Worm (Caenorhabditis elegans) whole organism, L2 larva: ENCODE results near the gene srab-22.

Experiments
- C34F6.9 ChIP-seq: fragments of 150-350 bp; optimal IDR thresholded peaks from 2 replicates; lab custom pipeline; 2014; ENCODE audit warnings: missing biosample characterization, missing genetic modification characterization
- F13H6.1 ChIP-seq: sonication (generic microtip); optimal IDR thresholded peaks from 2 replicates; lab custom pipeline; 2016; ENCODE audit warnings: missing genetic modification characterization, missing compliant biosample characterization
- R02D3.7 ChIP-seq: fragments of 150-350 bp; optimal IDR thresholded peaks from 2 replicates; lab custom pipeline; 2014; ENCODE audit warnings: missing biosample characterization, missing genetic modification characterization
- ZK546.5 ChIP-seq: sonication (generic microtip); optimal IDR thresholded peaks from 2 replicates; lab custom pipeline; 2017; ENCODE audit warnings: missing biosample characterization, missing genetic modification characterization
- ama-1 ChIP-seq: fragments of 150-350 bp; optimal IDR thresholded peaks from 2 replicates; lab custom pipeline; 2018; ENCODE audit warnings: inconsistent platforms
- blmp-1 ChIP-seq: sonication (generic microtip); optimal IDR thresholded peaks from 2 replicates; lab custom pipeline; 2017; ENCODE audit warnings: missing genetic modification characterization, mild to moderate bottlenecking, missing compliant biosample characterization, antibody characterized with exemption, moderate library complexity; ENCODE audit not compliant: insufficient read depth
- ceh-16 ChIP-seq: fragments of 150-350 bp; optimal IDR thresholded peaks from 2 replicates; lab custom pipeline; 2014; ENCODE audit warnings: missing biosample characterization, missing genetic modification characterization
- ceh-82 ChIP-seq: fragments of 150-350 bp; optimal IDR thresholded peaks from 2 replicates; lab custom pipeline; 2014; ENCODE audit warnings: missing biosample characterization, missing genetic modification characterization
- crh-2 ChIP-seq: sonication (generic microtip); optimal IDR thresholded peaks from 2 replicates; lab custom pipeline; 2017; ENCODE audit warnings: missing biosample characterization, missing genetic modification characterization
- egl-27 ChIP-seq: sonication (generic microtip); optimal IDR thresholded peaks from 3 replicates; lab custom pipeline; 2017; ENCODE audit warnings: missing biosample characterization, missing genetic modification reagents, missing genetic modification characterization
- elt-1 ChIP-seq: fragments of 150-350 bp; optimal IDR thresholded peaks from 2 replicates; lab custom pipeline; 2014; ENCODE audit warnings: missing biosample characterization, missing genetic modification characterization
- elt-3 ChIP-seq: sonication (generic microtip); optimal IDR thresholded peaks from 2 replicates; lab custom pipeline; 2017; ENCODE audit warnings: missing biosample characterization, missing genetic modification characterization
- fos-1 ChIP-seq: fragments of 150-350 bp; optimal IDR thresholded peaks from 2 replicates; lab custom pipeline; 2014; ENCODE audit warnings: missing biosample characterization, missing genetic modification characterization
- gmeb-1 ChIP-seq: fragments of 150-350 bp; optimal IDR thresholded peaks from 2 replicates; lab custom pipeline; 2014; ENCODE audit warnings: missing biosample characterization, missing genetic modification characterization
- lin-11 ChIP-seq: fragments of 150-350 bp; sonication (generic microtip); optimal IDR thresholded peaks from 2 replicates; lab custom pipeline; 2014; ENCODE audit warnings: missing biosample characterization, missing genetic modification characterization, inconsistent platforms, mixed read lengths
- lin-13 ChIP-seq: fragments of 150-350 bp; optimal IDR thresholded peaks from 2 replicates; lab custom pipeline; 2014; ENCODE audit warnings: missing biosample characterization, missing genetic modification reagents, missing genetic modification characterization
- lin-39 ChIP-seq: fragments of 150-350 bp; optimal IDR thresholded peaks from 2 replicates; lab custom pipeline; 2014; ENCODE audit warnings: missing biosample characterization, missing genetic modification reagents, missing genetic modification characterization
- lsy-2 ChIP-seq, 2 experiments: fragments of 150-350 bp in 1 of 2; sonication (generic microtip) in 1 of 2; optimal IDR thresholded peaks; 2 replicates each; lab custom pipeline; 2014 to 2017; ENCODE audit warnings: missing biosample characterization in 2 of 2, missing genetic modification characterization in 2 of 2
- mbf-1 ChIP-seq: sonication (generic microtip); optimal IDR thresholded peaks from 2 replicates; lab custom pipeline; 2017; ENCODE audit warnings: missing biosample characterization, missing genetic modification characterization
- mdl-1 ChIP-seq, 2 experiments: fragments of 150-350 bp in 1 of 2; sonication (generic microtip) in 1 of 2; optimal IDR thresholded peaks; 2 replicates each; lab custom pipeline; 2017; ENCODE audit warnings: missing biosample characterization in 2 of 2, missing genetic modification characterization in 2 of 2
- nhr-10 ChIP-seq: sonication (generic microtip); optimal IDR thresholded peaks from 2 replicates; lab custom pipeline; 2017; ENCODE audit warnings: missing biosample characterization, missing genetic modification characterization
- nhr-11 ChIP-seq: fragments of 150-350 bp; optimal IDR thresholded peaks from 2 replicates; lab custom pipeline; 2014; ENCODE audit warnings: missing biosample characterization, missing genetic modification characterization
- nhr-12 ChIP-seq: fragments of 150-350 bp; optimal IDR thresholded peaks from 2 replicates; lab custom pipeline; 2014; ENCODE audit warnings: missing biosample characterization, missing genetic modification characterization
- nhr-21 ChIP-seq: fragments of 150-350 bp; optimal IDR thresholded peaks from 2 replicates; lab custom pipeline; 2014; ENCODE audit warnings: missing biosample characterization, missing genetic modification characterization
- nhr-23 ChIP-seq: fragments of 150-350 bp; optimal IDR thresholded peaks from 2 replicates; lab custom pipeline; 2014; ENCODE audit warnings: missing biosample characterization, missing genetic modification reagents, missing genetic modification characterization
- nhr-237 ChIP-seq: fragments of 150-350 bp; optimal IDR thresholded peaks from 2 replicates; lab custom pipeline; 2014; ENCODE audit warnings: missing biosample characterization, missing genetic modification characterization
- nhr-25 ChIP-seq: fragments of 150-350 bp; sonication (generic microtip); optimal IDR thresholded peaks from 3 replicates; lab custom pipeline; 2014; ENCODE audit warnings: missing biosample characterization, missing genetic modification characterization
- nhr-77 ChIP-seq: fragments of 150-350 bp; optimal IDR thresholded peaks from 2 replicates; lab custom pipeline; 2014; ENCODE audit warnings: missing biosample characterization, missing genetic modification characterization
- peb-1 ChIP-seq: fragments of 150-350 bp; optimal IDR thresholded peaks from 2 replicates; lab custom pipeline; 2014; ENCODE audit warnings: missing biosample characterization, missing genetic modification characterization
- sem-4 ChIP-seq: fragments of 150-350 bp; optimal IDR thresholded peaks from 2 replicates; lab custom pipeline; 2014; ENCODE audit warnings: missing biosample characterization, missing genetic modification reagents, missing genetic modification characterization
- skn-1 ChIP-seq: sonication (generic microtip); optimal IDR thresholded peaks from 2 replicates; lab custom pipeline; 2017; ENCODE audit warnings: missing biosample characterization, missing genetic modification characterization
- sma-3 ChIP-seq: sonication (generic microtip); optimal IDR thresholded peaks from 2 replicates; lab custom pipeline; 2016; ENCODE audit warnings: missing genetic modification reagents, missing genetic modification characterization, missing compliant biosample characterization
- sma-9 ChIP-seq, 2 experiments: fragments of 150-350 bp in 1 of 2; sonication (generic microtip) in 1 of 2; optimal IDR thresholded peaks; 2 replicates each; lab custom pipeline; 2014 to 2016; ENCODE audit warnings: missing genetic modification characterization in 2 of 2, mild to moderate bottlenecking in 1 of 2, missing biosample characterization in 1 of 2, missing compliant biosample characterization in 1 of 2, missing genetic modification reagents in 1 of 2, moderate library complexity in 1 of 2
- unc-39 ChIP-seq: fragments of 150-350 bp; optimal IDR thresholded peaks from 2 replicates; lab custom pipeline; 2014; ENCODE audit warnings: missing biosample characterization, missing genetic modification characterization
- unc-55 ChIP-seq: fragments of 150-350 bp; sonication (generic microtip); optimal IDR thresholded peaks from 3 replicates; lab custom pipeline; 2014; ENCODE audit warnings: missing biosample characterization, missing genetic modification reagents, missing genetic modification characterization
- unc-62 ChIP-seq: fragments of 150-350 bp; optimal IDR thresholded peaks from 2 replicates; lab custom pipeline; 2014; ENCODE audit warnings: missing biosample characterization, missing genetic modification reagents, missing genetic modification characterization
- ztf-1 ChIP-seq: fragments of 200-800 bp; sonication (Bioruptor generic); conservative IDR thresholded peaks from 2 replicates; pipeline ENCODE4 v1.3.6; 2022; ENCODE audit warnings: missing genetic modification characterization, missing compliant biosample characterization

srab-22 gene

DNA sequence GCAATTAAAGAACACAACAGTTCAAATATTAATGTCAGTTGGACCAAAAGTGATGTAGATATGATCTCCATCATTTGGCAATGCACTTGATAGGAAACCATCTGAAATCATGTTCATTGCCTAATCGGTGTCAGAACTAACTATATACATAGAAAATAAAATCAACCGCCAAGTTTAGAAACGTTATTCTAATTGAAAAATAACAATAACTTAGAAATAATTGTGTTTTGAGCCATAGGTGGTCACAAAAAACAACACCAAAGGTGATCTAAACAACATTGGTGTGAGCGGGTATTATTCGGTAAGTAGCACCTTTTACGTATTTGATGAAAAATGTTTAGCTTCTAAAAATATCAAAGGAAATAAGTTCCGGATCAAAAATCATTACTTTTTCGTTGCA is 1.8 kb upstream of the srab-22 start, which contains the start of gene srab-21:
TSS of gene srab-21 (minus strand) at position 101 of the 400 bp plus-strand sequence.
- TF ChIP-seq ztf-1 (GFP tag; lab: Robert Waterston, UW) (no peak), nhr-237 (tag; lab: Kevin White, UChicago) (no peak), mbf-1 (tag; lab: Kevin White, UChicago) (no peak), unc-39 (tag; lab: Kevin White, UChicago) (no peak), ceh-16 (tag; lab: Kevin White, UChicago) (no peak), lsy-2 (tag; optimal IDR thresholded peaks at IDR 0.05; lab: Kevin White, UChicago) (no peak), unc-55 (GFP tag; lab: Kevin White, UChicago) (no peak), nhr-11 (no peak), ceh-82 (no peak), egl-27 (tag; lab: Kevin White, UChicago) (no peak), nhr-10 (tag; lab: Kevin White, UChicago) (no peak), nhr-23 (tag; lab: Kevin White, UChicago) (no peak), ama-1 (lab: Kevin White, UChicago) (no peak), fos-1 (tag; lab: Kevin White, UChicago) (no peak), unc-62 (no peak), F13H6.1 (tag; lab: Kevin White, UChicago) (no peak), gmeb-1 (tag; lab: Kevin White, UChicago) (no peak), blmp-1 (tag; lab: Kevin White, UChicago) (no peak), crh-2 (tag; lab: Kevin White, UChicago) (no peak), sem-4 (tag; lab: Kevin White, UChicago) (no peak)

DNA sequence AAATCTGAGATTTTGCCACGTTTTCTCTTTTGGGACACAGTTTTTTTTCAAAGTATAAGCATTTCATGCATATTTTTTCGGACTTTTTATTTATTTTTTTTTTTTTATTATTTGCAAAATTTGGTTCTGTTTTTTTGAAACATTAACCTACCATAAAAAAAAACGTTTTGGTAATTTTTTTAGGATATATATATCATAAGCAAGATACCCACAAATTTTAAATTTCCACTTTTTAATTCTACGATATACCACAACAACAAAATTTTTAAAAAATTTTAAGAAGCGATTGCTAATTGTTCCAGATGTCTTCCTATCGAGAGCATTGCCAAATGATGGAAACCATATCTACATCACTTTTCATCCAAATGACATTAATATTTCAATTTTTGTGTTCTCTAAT is 2.5 kb downstream of the srab-22 start, which contains the start of gene srab-20:
TSS of gene srab-20 (plus strand) at position 301 of the 400 bp plus-strand sequence.
- TF ChIP-seq ZK546.5 (tag; lab: Kevin White, UChicago) (no peak), nhr-12 (tag; lab: Kevin White, UChicago) (no peak), nhr-10 (tag; lab: Kevin White, UChicago) (no peak), mdl-1 (tag; optimal IDR thresholded peaks at IDR 0.05; lab: Kevin White, UChicago) (no peak), sma-9 (GFP tag; optimal IDR thresholded peaks at IDR 0.05; lab: Kevin White, UChicago) (no peak), sma-9 (tag; optimal IDR thresholded peaks at IDR 0.05; lab: Kevin White, UChicago) (no peak), fos-1 (tag; lab: Kevin White, UChicago) (no peak)

DNA sequence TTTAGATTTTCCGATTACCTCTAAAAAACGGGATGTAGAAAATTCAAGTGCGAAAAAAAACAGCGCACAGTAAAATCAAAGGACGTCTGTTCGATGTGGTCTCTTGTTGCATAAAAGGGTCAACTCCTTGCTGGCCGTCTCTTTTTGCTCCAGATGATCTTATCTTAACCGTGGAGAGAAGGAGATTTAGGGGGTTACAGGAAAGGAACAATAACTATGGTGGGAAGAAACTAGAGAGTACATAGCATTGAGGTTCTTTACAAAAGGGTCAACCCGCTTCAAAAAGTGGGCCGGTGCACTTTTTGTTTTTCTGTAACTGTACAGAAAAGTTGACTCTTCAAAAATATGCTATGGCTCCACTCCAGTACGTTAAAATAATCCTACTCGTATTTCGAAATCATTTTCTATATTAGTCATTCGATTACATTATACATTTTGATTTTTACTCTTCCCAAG is 5.4 kb downstream of the srab-22 start, which contains the start of the genes T20D4.19 and srj-9:
TSS of gene T20D4.19 (minus strand) at position 101 of the 456 bp plus-strand sequence.
TSS of gene srj-9 (plus strand) at position 406 of the 456 bp plus-strand sequence.
- no peak for TF ChIP-seq mbf-1 (tag; lab: Kevin White, UChicago)
- no peak for TF ChIP-seq lin-11 (tag; lab: Kevin White, UChicago)
- no peak for TF ChIP-seq C34F6.9 (tag; lab: Kevin White, UChicago)
- TF ChIP-seq lin-13 (GFP tag; lab: Kevin White, UChicago), result no peak
- no peak for TF ChIP-seq skn-1 (tag; lab: Kevin White, UChicago)
- TF ChIP-seq elt-3 (tag; lab: Kevin White, UChicago), result no peak
- no peak for TF ChIP-seq nhr-77 (tag; lab: Kevin White, UChicago)
- no peak for TF ChIP-seq sma-9 (GFP tag; optimal IDR thresholded peaks at IDR 0.05; lab: Kevin White, UChicago)
- TF ChIP-seq sma-9 (tag; optimal IDR thresholded peaks at IDR 0.05; lab: Kevin White, UChicago), result no peak
- TF ChIP-seq sma-3 (GFP tag; lab: Kevin White, UChicago), result no peak
- TF ChIP-seq nhr-12 (tag; lab: Kevin White, UChicago), result no peak
- no peak for TF ChIP-seq fos-1 (tag; lab: Kevin White, UChicago)
- TF ChIP-seq peb-1 (tag; lab: Kevin White, UChicago), result no peak
- no peak for TF ChIP-seq unc-39 (tag; lab: Kevin White, UChicago)
- no peak for TF ChIP-seq elt-1 (tag; lab: Kevin White, UChicago)
- TF ChIP-seq egl-27 (tag; lab: Kevin White, UChicago), result no peak

DNA sequence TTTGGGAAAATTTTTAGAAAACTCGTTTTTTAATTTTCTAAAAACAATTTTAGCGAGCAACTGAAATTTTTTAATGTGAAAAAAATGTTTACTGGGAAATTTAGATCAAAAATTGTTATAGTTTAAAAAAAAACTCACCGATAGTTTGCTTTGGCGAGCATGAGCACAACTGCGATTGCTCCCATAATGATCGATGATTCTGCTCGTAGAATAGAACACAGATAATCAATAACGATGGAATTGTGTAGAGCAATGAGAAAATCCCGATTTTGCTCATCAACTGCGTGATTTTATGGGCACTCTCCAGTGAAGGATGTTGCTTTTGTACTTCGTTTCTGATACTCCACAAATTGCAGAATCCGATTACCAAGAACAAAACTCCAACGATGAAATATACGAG is 16.4 kb downstream of the srab-22 start:
- TF ChIP-seq unc-62 (no peak), lsy-2 (tag; optimal IDR thresholded peaks at IDR 0.05; lab: Kevin White, UChicago) (no peak), elt-1 (tag; lab: Kevin White, UChicago) (no peak), mdl-1 (tag; optimal IDR thresholded peaks at IDR 0.05; lab: Kevin White, UChicago) (no peak), crh-2 (tag; lab: Kevin White, UChicago) (no peak), mbf-1 (tag; lab: Kevin White, UChicago) (no peak), C34F6.9 (tag; lab: Kevin White, UChicago) (no peak), lin-13 (GFP tag; lab: Kevin White, UChicago) (no peak), ama-1 (lab: Kevin White, UChicago) (no peak), nhr-21 (tag; lab: Kevin White, UChicago) (no peak), unc-39 (tag; lab: Kevin White, UChicago) (no peak), lin-39 (tag; lab: Kevin White, UChicago) (no peak), nhr-25 (no peak), F13H6.1 (tag; lab: Kevin White, UChicago) (no peak), gmeb-1 (tag; lab: Kevin White, UChicago) (no peak), sma-9 (GFP tag; optimal IDR thresholded peaks at IDR 0.05; lab: Kevin White, UChicago) (no peak), sma-9 (tag; optimal IDR thresholded peaks at IDR 0.05; lab: Kevin White, UChicago) (no peak), R02D3.7 (no peak), ztf-1 (GFP tag; lab: Robert Waterston, UW) (no peak), elt-3 (tag; lab: Kevin White, UChicago) (no peak)
